Worm (Caenorhabditis elegans) whole organism, L3 larva: ENCODE measurements around the gene Y57E12AL.1.
A peak's percentile ranks its signal among the peaks of the same experiment; 100 is the strongest.

ENCODE experiments used
- R02D3.7 ChIP-seq: fragments of 150-350 bp; optimal IDR thresholded peaks from 2 replicates; lab custom pipeline; 2014; ENCODE audit warnings: missing biosample characterization, missing genetic modification characterization
- ZK546.5 ChIP-seq: sonication (generic microtip); optimal IDR thresholded peaks from 2 replicates; lab custom pipeline; 2017; ENCODE audit warnings: missing biosample characterization, missing genetic modification characterization
- ama-1 ChIP-seq: fragments of 150-350 bp; optimal IDR thresholded peaks from 2 replicates; lab custom pipeline; 2018
- ceh-28 ChIP-seq: fragments of 150-350 bp; optimal IDR thresholded peaks from 2 replicates; lab custom pipeline; 2014; ENCODE audit warnings: missing biosample characterization, missing genetic modification reagents, missing genetic modification characterization
- ceh-9 ChIP-seq: sonication (generic microtip); optimal IDR thresholded peaks from 2 replicates; lab custom pipeline; 2018; ENCODE audit warnings: missing biosample characterization, missing genetic modification characterization
- daf-12 ChIP-seq: fragments of 150-350 bp; optimal IDR thresholded peaks from 2 replicates; lab custom pipeline; 2014; ENCODE audit warnings: missing biosample characterization, missing genetic modification reagents, missing genetic modification characterization
- egl-27 ChIP-seq: sonication (generic microtip); optimal IDR thresholded peaks from 4 replicates; lab custom pipeline; 2017; ENCODE audit warnings: missing biosample characterization, missing genetic modification reagents, missing genetic modification characterization
- elt-1 ChIP-seq: fragments of 150-350 bp; optimal IDR thresholded peaks from 2 replicates; lab custom pipeline; 2014; ENCODE audit warnings: missing biosample characterization, missing genetic modification characterization
- elt-2 ChIP-seq: sonication (generic microtip); optimal IDR thresholded peaks from 2 replicates; lab custom pipeline; 2016; ENCODE audit warnings: missing genetic modification reagents, mild to moderate bottlenecking, missing genetic modification characterization, missing compliant biosample characterization
- elt-3 ChIP-seq, 3 experiments: fragments of 150-350 bp in 1 of 3; sonication (generic microtip) in 2 of 3; optimal IDR thresholded peaks; 2 replicates in 2 of 3; 4 replicates in 1 of 3; lab custom pipeline; 2014 to 2017; ENCODE audit warnings: missing biosample characterization in 3 of 3, missing genetic modification characterization in 3 of 3
- eor-1 ChIP-seq, 2 experiments: fragments of 150-350 bp; optimal IDR thresholded peaks; 2 replicates each; lab custom pipeline; 2014 to 2018; ENCODE audit warnings: missing biosample characterization in 2 of 2, missing genetic modification characterization in 2 of 2
- fkh-10 ChIP-seq: sonication (generic microtip); optimal IDR thresholded peaks from 2 replicates; lab custom pipeline; 2017; ENCODE audit warnings: missing biosample characterization, missing genetic modification reagents, missing genetic modification characterization
- fkh-2 ChIP-seq: fragments of 150-350 bp; optimal IDR thresholded peaks from 2 replicates; lab custom pipeline; 2014; ENCODE audit warnings: missing biosample characterization, missing genetic modification reagents, missing genetic modification characterization
- fos-1 ChIP-seq: fragments of 150-350 bp; optimal IDR thresholded peaks from 2 replicates; lab custom pipeline; 2014; ENCODE audit warnings: missing biosample characterization, missing genetic modification characterization
- hmg-11 ChIP-seq: sonication (generic microtip); optimal IDR thresholded peaks from 2 replicates; lab custom pipeline; 2016; ENCODE audit warnings: missing genetic modification characterization, missing compliant biosample characterization
- jun-1 ChIP-seq: fragments of 150-350 bp; optimal IDR thresholded peaks from 2 replicates; lab custom pipeline; 2014; ENCODE audit warnings: missing biosample characterization, missing genetic modification reagents, missing genetic modification characterization
- lin-15B ChIP-seq: fragments of 150-350 bp; optimal IDR thresholded peaks from 2 replicates; lab custom pipeline; 2014; ENCODE audit warnings: missing biosample characterization, missing genetic modification characterization
- lin-39 ChIP-seq: fragments of 150-350 bp; optimal IDR thresholded peaks from 2 replicates; lab custom pipeline; 2018; ENCODE audit warnings: missing biosample characterization, missing genetic modification reagents, missing genetic modification characterization
- lsy-12 ChIP-seq: sonication (generic microtip); optimal IDR thresholded peaks from 2 replicates; lab custom pipeline; 2016; ENCODE audit warnings: mild to moderate bottlenecking, missing genetic modification characterization, missing compliant biosample characterization
- mdl-1 ChIP-seq: fragments of 150-350 bp; optimal IDR thresholded peaks from 2 replicates; lab custom pipeline; 2014; ENCODE audit warnings: missing biosample characterization, missing genetic modification characterization
- mml-1 ChIP-seq: fragments of 150-350 bp; sonication (generic microtip); optimal IDR thresholded peaks from 3 replicates; lab custom pipeline; 2014; ENCODE audit warnings: missing biosample characterization, missing genetic modification characterization
- nfya-1 ChIP-seq: sonication (generic microtip); optimal IDR thresholded peaks from 2 replicates; lab custom pipeline; 2017; ENCODE audit warnings: missing genetic modification characterization, mild to moderate bottlenecking, missing compliant biosample characterization, antibody characterized with exemption, moderate library complexity; ENCODE audit not compliant: insufficient read depth
- nhr-11 ChIP-seq: fragments of 150-350 bp; optimal IDR thresholded peaks from 2 replicates; lab custom pipeline; 2014; ENCODE audit warnings: missing biosample characterization, missing genetic modification characterization
- nhr-23 ChIP-seq: fragments of 150-350 bp; optimal IDR thresholded peaks from 2 replicates; lab custom pipeline; 2014; ENCODE audit warnings: missing biosample characterization, missing genetic modification reagents, missing genetic modification characterization
- nhr-237 ChIP-seq: fragments of 150-350 bp; optimal IDR thresholded peaks from 2 replicates; lab custom pipeline; 2014; ENCODE audit warnings: missing biosample characterization, missing genetic modification characterization
- nhr-28 ChIP-seq: fragments of 150-350 bp; optimal IDR thresholded peaks from 2 replicates; lab custom pipeline; 2014; ENCODE audit warnings: missing biosample characterization, missing genetic modification characterization
- nhr-43 ChIP-seq: sonication (generic microtip); optimal IDR thresholded peaks from 2 replicates; lab custom pipeline; 2016; ENCODE audit warnings: mild to moderate bottlenecking, missing genetic modification characterization, missing compliant biosample characterization; ENCODE audit not compliant: poor library complexity, severe bottlenecking
- nhr-67 ChIP-seq: fragments of 150-350 bp; optimal IDR thresholded peaks from 2 replicates; lab custom pipeline; 2014; ENCODE audit warnings: missing biosample characterization, missing genetic modification characterization
- nhr-76 ChIP-seq: fragments of 150-350 bp; sonication (generic microtip); optimal IDR thresholded peaks from 5 replicates; lab custom pipeline; 2014; ENCODE audit warnings: missing biosample characterization, missing genetic modification characterization
- pha-4 ChIP-seq: fragments of 150-350 bp; optimal IDR thresholded peaks from 2 replicates; lab custom pipeline; 2014; ENCODE audit warnings: missing biosample characterization, missing genetic modification reagents, missing genetic modification characterization
- pqm-1 ChIP-seq: fragments of 150-350 bp; optimal IDR thresholded peaks from 2 replicates; lab custom pipeline; 2017; ENCODE audit warnings: missing biosample characterization, missing genetic modification characterization, inconsistent platforms
- sea-2 ChIP-seq: fragments of 150-350 bp; sonication (generic microtip); optimal IDR thresholded peaks from 4 replicates; lab custom pipeline; 2014; ENCODE audit warnings: missing biosample characterization, missing genetic modification reagents, missing genetic modification characterization
- skn-1 ChIP-seq: fragments of 150-350 bp; optimal IDR thresholded peaks from 2 replicates; lab custom pipeline; 2014; ENCODE audit warnings: missing biosample characterization, missing genetic modification characterization
- snpc-4 ChIP-seq: fragments of 150-350 bp; optimal IDR thresholded peaks from 2 replicates; lab custom pipeline; 2014; ENCODE audit warnings: missing biosample characterization, missing genetic modification characterization
- tbx-2 ChIP-seq: sonication (generic microtip); optimal IDR thresholded peaks from 2 replicates; lab custom pipeline; 2016; ENCODE audit warnings: mild to moderate bottlenecking, missing genetic modification characterization, missing compliant biosample characterization
- unc-39 ChIP-seq: sonication (generic microtip); optimal IDR thresholded peaks from 4 replicates; lab custom pipeline; 2017; ENCODE audit warnings: missing biosample characterization, missing genetic modification characterization
- zag-1 ChIP-seq: fragments of 150-350 bp; optimal IDR thresholded peaks from 2 replicates; lab custom pipeline; 2014; ENCODE audit warnings: missing biosample characterization, missing genetic modification characterization
- ztf-4 ChIP-seq: fragments of 150-350 bp; optimal IDR thresholded peaks from 2 replicates; lab custom pipeline; 2014; ENCODE audit warnings: missing biosample characterization, missing genetic modification characterization

The Y57E12AL.1 gene

ce11 chrV:7068861-7069260 is 8.5 kb downstream of the Y57E12AL.1 start:
- no peak for TF ChIP-seq R02D3.7
- no peak for TF ChIP-seq mml-1 (tag; lab: Kevin White, UChicago)
- no peak for TF ChIP-seq unc-39 (tag; lab: Kevin White, UChicago)
- TF ChIP-seq nhr-28 (tag; lab: Kevin White, UChicago), result no peak
- no peak for TF ChIP-seq nhr-23
- TF ChIP-seq daf-12 (tag; lab: Kevin White, UChicago), result no peak
- no peak for TF ChIP-seq eor-1 (tag; optimal IDR thresholded peaks at IDR 0.05; lab: Kevin White, UChicago)
- no peak for TF ChIP-seq lsy-12 (tag; lab: Kevin White, UChicago)
- TF ChIP-seq tbx-2 (tag; lab: Kevin White, UChicago), result no peak
- TF ChIP-seq nhr-67 (tag; lab: Kevin White, UChicago), result no peak
- no peak for TF ChIP-seq fkh-10 (GFP tag; lab: Kevin White, UChicago)
- TF ChIP-seq jun-1, result no peak

- TF ChIP-seq ztf-4 (tag; lab: Kevin White, UChicago), result no peak
- TF ChIP-seq fkh-10 (GFP tag; lab: Kevin White, UChicago), result no peak
- no peak for TF ChIP-seq ceh-9 (tag; lab: Kevin White, UChicago)
- no peak for TF ChIP-seq zag-1 (tag; lab: Kevin White, UChicago)
- no peak for TF ChIP-seq sea-2
- no peak for TF ChIP-seq nhr-28 (tag; lab: Kevin White, UChicago)
- no peak for TF ChIP-seq pha-4 (tag; lab: Kevin White, UChicago)
- TF ChIP-seq nhr-11 (tag; lab: Kevin White, UChicago), result no peak
- TF ChIP-seq nhr-237 (tag; lab: Kevin White, UChicago), result no peak
- no peak for TF ChIP-seq mdl-1 (tag; lab: Kevin White, UChicago)
- no peak for TF ChIP-seq elt-1 (tag; lab: Kevin White, UChicago)
- TF ChIP-seq egl-27 (tag; lab: Kevin White, UChicago), result no peak
- TF ChIP-seq nhr-67 (tag; lab: Kevin White, UChicago), result no peak
Measured at ce11 chrV:7069605-7070004, 9.3 kb downstream of the Y57E12AL.1 start.

- TF ChIP-seq skn-1 (no peak), nhr-76 (no peak), lin-15B (tag; lab: Kevin White, UChicago) (no peak), ceh-28 (tag; lab: Kevin White, UChicago) (no peak), R02D3.7 (no peak), unc-39 (tag; lab: Kevin White, UChicago) (no peak), daf-12 (tag; lab: Kevin White, UChicago) (no peak), elt-1 (tag; lab: Kevin White, UChicago) (no peak), ama-1 (lab: Kevin White, UChicago) (no peak)
Measured at ce11 chrV:7072309-7072708, 12.0 kb downstream of the Y57E12AL.1 start, which contains the start of gene F27B10.1. Gene F27B10.1, plus strand, starts transcription at chrV:7072609.

ce11 chrV:7075646-7076045 is 15.3 kb downstream of the Y57E12AL.1 start, which contains the start of gene npa-1:
Gene npa-1, plus strand, starts transcription at chrV:7075787.
- TF ChIP-seq jun-1 (no peak), ZK546.5 (tag; lab: Kevin White, UChicago) (no peak), lin-39 (tag; lab: Kevin White, UChicago) (no peak), nfya-1 (no peak), snpc-4 (tag; lab: Kevin White, UChicago) (no peak), elt-3 (tag; optimal IDR thresholded peaks at IDR 0.05; lab: Kevin White, UChicago) (no peak), fkh-10 (GFP tag; lab: Kevin White, UChicago) (no peak), fos-1 (tag; lab: Kevin White, UChicago) (no peak), zag-1 (tag; lab: Kevin White, UChicago) (no peak), hmg-11 (tag; lab: Kevin White, UChicago) (no peak), ztf-4 (tag; lab: Kevin White, UChicago) (no peak), nhr-43 (tag; lab: Kevin White, UChicago) (no peak), tbx-2 (tag; lab: Kevin White, UChicago) (no peak), nhr-23 (no peak), fkh-2 (tag; lab: Kevin White, UChicago) (no peak), elt-1 (tag; lab: Kevin White, UChicago) (no peak), elt-2 (tag; lab: Kevin White, UChicago) (peak; percentile 48), pqm-1 (tag; lab: Kevin White, UChicago) (peak; percentile 63)
